Worm (Caenorhabditis elegans) whole organism, midembryonic: Measurements from ENCODE around the gene clec-139.

Experiments used
- T22C8.4 ChIP-seq: fragments of 200-800 bp; sonication (Bioruptor generic); IDR thresholded peaks from 2 replicates; pipeline ENCODE4 v1.3.6; 2022; ENCODE audit warnings: missing genetic modification characterization, missing compliant biosample characterization
- cog-1 ChIP-seq: sonication (generic microtip); optimal IDR thresholded peaks from 2 replicates; lab custom pipeline; 2016; ENCODE audit warnings: missing genetic modification characterization, missing compliant biosample characterization
- flt-1 ChIP-seq: fragments of 200-800 bp; sonication (Bioruptor generic); IDR thresholded peaks from 2 replicates; pipeline ENCODE4 v1.3.6; 2022; ENCODE audit warnings: missing genetic modification characterization, missing compliant biosample characterization
- klf-2 ChIP-seq: fragments of 200-800 bp; sonication (Bioruptor generic); conservative IDR thresholded peaks from 2 replicates; pipeline ENCODE4 v1.3.6; 2022; ENCODE audit warnings: missing genetic modification reagents, missing genetic modification characterization, missing compliant biosample characterization
- med-1 ChIP-seq: sonication (generic microtip); optimal IDR thresholded peaks from 2 replicates; lab custom pipeline; 2017; ENCODE audit warnings: missing genetic modification characterization, mild to moderate bottlenecking, missing compliant biosample characterization, antibody characterized with exemption, missing genetic modification reagents; ENCODE audit not compliant: insufficient read depth
- ref-1 ChIP-seq: fragments of 200-800 bp; sonication (Bioruptor generic); conservative IDR thresholded peaks from 2 replicates; pipeline ENCODE4 v1.3.6; 2022; ENCODE audit warnings: missing genetic modification reagents, missing genetic modification characterization, missing compliant biosample characterization
- tab-1 ChIP-seq: fragments of 200-800 bp; sonication (Bioruptor generic); IDR thresholded peaks from 2 replicates; pipeline ENCODE4 v1.3.6; 2022; ENCODE audit warnings: missing genetic modification characterization, missing compliant biosample characterization
- ztf-23 ChIP-seq: fragments of 200-800 bp; sonication (Bioruptor generic); IDR thresholded peaks from 2 replicates; pipeline ENCODE4 v1.3.6; 2022; ENCODE audit warnings: missing genetic modification reagents, missing genetic modification characterization, missing compliant biosample characterization
- ztf-29 ChIP-seq: fragments of 200-800 bp; sonication (Bioruptor generic); IDR thresholded peaks from 2 replicates; pipeline ENCODE4 v1.3.6; 2022; ENCODE audit warnings: missing genetic modification reagents, missing genetic modification characterization, missing compliant biosample characterization

- TF ChIP-seq ztf-23 (GFP tag; lab: Robert Waterston, UW) (no peak), cog-1 (tag; lab: Kevin White, UChicago) (no peak), ref-1 (no peak), klf-2 (GFP tag; lab: Robert Waterston, UW) (no peak), ztf-29 (GFP tag; lab: Robert Waterston, UW) (no peak), flt-1 (no peak), T22C8.4 (no peak), med-1 (GFP tag; lab: Kevin White, UChicago) (no peak), tab-1 (GFP tag; lab: Robert Waterston, UW) (no peak)
Observed at ce11 chrII:4577391-4577790, 44.2 kb downstream of the clec-139 start.
